Worm (Caenorhabditis elegans): ENCODE results near the gene sra-9.

Gene sra-9

DNA sequence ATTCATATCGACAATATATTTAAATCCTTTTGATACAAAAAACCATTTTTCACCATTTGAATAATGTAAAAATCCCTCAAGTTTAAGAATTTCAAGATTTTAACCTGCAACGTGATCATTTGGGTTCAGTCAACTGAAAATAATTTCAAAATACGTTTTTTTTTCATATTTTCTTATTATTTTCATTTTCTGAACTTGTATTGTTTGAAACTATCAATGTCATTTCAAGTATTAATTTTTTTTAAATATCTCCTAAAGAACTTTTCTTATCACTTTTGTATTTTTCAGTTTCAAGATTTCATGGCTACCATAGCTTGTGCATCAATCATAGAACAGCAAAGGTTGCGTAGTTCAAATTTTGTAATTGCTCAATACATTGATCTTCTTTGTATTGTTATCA, at the start of gene sra-9:
sra-9 (plus strand) TSS at position 301 of the 400 bp plus-strand sequence.
- TF ChIP-seq K09A11.1 (tag; optimal IDR thresholded peaks at IDR 0.05; ENCODE audit: insufficient read depth) (no peak), T23F11.4 (GFP tag; optimal IDR thresholded peaks at IDR 0.05) (no peak), hlh-8 (tag; optimal IDR thresholded peaks at IDR 0.05) (no peak), fkh-10 (GFP tag; optimal IDR thresholded peaks at IDR 0.05) (no peak), lin-11 (tag; optimal IDR thresholded peaks at IDR 0.05) (no peak), nhr-232 (tag; optimal IDR thresholded peaks at IDR 0.05) (no peak), odd-2 (tag; optimal IDR thresholded peaks at IDR 0.05) (no peak), madf-2 (tag; optimal IDR thresholded peaks at IDR 0.05) (no peak), elt-4 (tag; optimal IDR thresholded peaks at IDR 0.05) (no peak), ceh-19 (GFP tag; optimal IDR thresholded peaks at IDR 0.05) (no peak), pqm-1 (tag; optimal IDR thresholded peaks at IDR 0.05) (no peak), lim-6 (tag; optimal IDR thresholded peaks at IDR 0.05) (no peak), unc-55 (GFP tag; optimal IDR thresholded peaks at IDR 0.05) (no peak), hlh-15 (tag; optimal IDR thresholded peaks at IDR 0.05) (no peak), K02D7.2 (tag; optimal IDR thresholded peaks at IDR 0.05) (no peak), sox-4 (tag; optimal IDR thresholded peaks at IDR 0.05) (no peak), ceh-14 (tag; optimal IDR thresholded peaks at IDR 0.05) (no peak), nhr-11 (tag; optimal IDR thresholded peaks at IDR 0.05) (no peak), fax-1 (tag; optimal IDR thresholded peaks at IDR 0.05) (no peak)

DNA sequence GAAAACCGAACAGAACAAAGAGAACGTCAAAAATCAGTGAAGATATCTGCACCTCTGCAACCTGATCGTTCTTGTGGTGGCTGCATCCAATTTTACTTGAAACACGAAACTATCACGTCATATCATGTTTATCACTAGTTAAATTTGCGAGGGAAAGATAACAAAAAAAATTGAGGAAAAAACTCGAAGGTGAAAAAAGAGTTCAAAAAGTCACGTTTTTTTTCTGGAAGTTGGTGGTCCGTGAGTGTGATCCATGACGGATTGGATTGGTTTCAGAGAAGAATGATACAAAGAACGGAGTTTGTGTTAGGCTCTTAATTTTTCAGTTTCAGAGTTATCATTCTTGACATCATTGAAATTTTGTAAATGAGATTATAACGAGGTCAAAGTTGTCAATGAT, 49.6 kb upstream of the sra-9 start:
- TF ChIP-seq Y22D7AL.16 (tag; optimal IDR thresholded peaks at IDR 0.05) (no peak), K09A11.1 (tag; optimal IDR thresholded peaks at IDR 0.05; ENCODE audit: insufficient read depth) (no peak), dve-1 (tag; optimal IDR thresholded peaks at IDR 0.05) (no peak), pat-9 (tag; optimal IDR thresholded peaks at IDR 0.05) (no peak), ref-2 (tag; optimal IDR thresholded peaks at IDR 0.05) (no peak), zip-5 (tag; optimal IDR thresholded peaks at IDR 0.05) (no peak), tbx-7 (tag; optimal IDR thresholded peaks at IDR 0.05) (no peak), ceh-9 (tag; optimal IDR thresholded peaks at IDR 0.05) (no peak), ceh-34 (tag; optimal IDR thresholded peaks at IDR 0.05) (no peak), ama-1 (optimal IDR thresholded peaks at IDR 0.05) (no peak), fkh-10 (GFP tag; optimal IDR thresholded peaks at IDR 0.05) (no peak), rnt-1 (tag; optimal IDR thresholded peaks at IDR 0.05) (no peak)

DNA sequence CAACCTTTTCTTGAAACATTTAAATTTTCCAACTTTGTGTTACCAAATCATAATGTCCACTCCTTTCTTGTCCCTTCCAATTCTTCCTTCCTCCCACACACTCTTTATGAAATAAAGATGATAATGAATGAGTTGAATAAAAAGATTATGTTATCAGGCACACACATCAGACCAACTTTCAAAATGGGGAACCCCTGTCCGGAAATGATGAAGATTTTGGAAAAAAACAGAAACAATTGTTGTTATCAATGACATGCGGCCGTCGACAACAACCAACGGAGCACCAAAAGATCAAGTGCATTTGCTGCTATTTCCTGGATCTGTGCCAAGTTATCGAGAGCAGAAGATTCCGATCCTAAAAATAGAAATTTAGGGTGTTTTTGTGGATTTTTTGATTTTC, 48.8 kb upstream of the sra-9 start:
- TF ChIP-seq unc-55 (GFP tag; optimal IDR thresholded peaks at IDR 0.05) (no peak), elt-2 (tag; optimal IDR thresholded peaks at IDR 0.05) (peak; percentile 28)

DNA sequence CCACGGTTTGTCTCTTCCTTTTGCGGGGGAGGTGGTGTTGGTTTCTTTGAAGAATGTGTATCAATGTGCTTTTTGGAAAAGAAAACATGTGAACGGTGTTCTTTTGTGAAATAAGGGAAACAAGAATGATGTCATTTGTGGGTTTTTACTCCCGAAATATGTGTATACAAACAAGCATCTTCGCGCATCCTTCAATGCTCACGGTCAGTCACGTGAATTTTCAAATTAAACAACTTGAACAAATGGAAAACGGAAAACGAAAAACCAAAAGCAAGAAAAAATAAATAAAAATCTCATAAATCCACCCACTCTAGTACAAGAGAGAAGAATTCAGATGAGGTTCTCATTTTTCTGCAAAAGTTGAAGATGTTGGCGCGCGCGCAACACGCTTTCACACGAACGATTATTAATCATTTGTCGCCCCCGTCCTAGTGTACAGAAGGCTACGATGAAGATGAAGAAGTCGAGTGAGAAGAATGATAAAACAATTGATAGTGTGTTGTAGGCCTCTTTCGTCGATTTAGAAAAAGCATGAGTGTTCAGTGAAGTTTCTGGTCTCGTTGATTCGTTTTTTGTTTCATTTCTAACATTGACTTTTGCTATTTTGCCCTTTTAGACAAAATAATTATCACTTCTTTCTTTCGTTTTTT, 46.9 kb upstream of the sra-9 start:
- no peak for TF ChIP-seq K02D7.2 (tag; optimal IDR thresholded peaks at IDR 0.05)
- no peak for TF ChIP-seq elt-4 (tag; optimal IDR thresholded peaks at IDR 0.05)
- TF ChIP-seq ttx-3 (tag; optimal IDR thresholded peaks at IDR 0.05), result no peak
- TF ChIP-seq pag-3 (tag; optimal IDR thresholded peaks at IDR 0.05; ENCODE audit: borderline replicate concordance), result no peak
- no peak for TF ChIP-seq ceh-2 (tag; optimal IDR thresholded peaks at IDR 0.05)
- no peak for TF ChIP-seq dmd-4 (tag; optimal IDR thresholded peaks at IDR 0.05; ENCODE audit: borderline replicate concordance)
- TF ChIP-seq dve-1 (tag; optimal IDR thresholded peaks at IDR 0.05), result no peak
- TF ChIP-seq ama-1 (optimal IDR thresholded peaks at IDR 0.05), result no peak

- no peak for TF ChIP-seq Y22D7AL.16 (tag; optimal IDR thresholded peaks at IDR 0.05)
- TF ChIP-seq fax-1 (tag; optimal IDR thresholded peaks at IDR 0.05), result no peak
- TF ChIP-seq elt-2 (tag; optimal IDR thresholded peaks at IDR 0.05), result no peak
- no peak for TF ChIP-seq ceh-14 (tag; optimal IDR thresholded peaks at IDR 0.05)
- TF ChIP-seq ceh-6 (GFP tag; optimal IDR thresholded peaks at IDR 0.05), result no peak
- peak; percentile 23 for TF ChIP-seq ceh-31 (tag; optimal IDR thresholded peaks at IDR 0.05)
- no peak for TF ChIP-seq pag-3 (tag; optimal IDR thresholded peaks at IDR 0.05; ENCODE audit: borderline replicate concordance)
- TF ChIP-seq dve-1 (tag; optimal IDR thresholded peaks at IDR 0.05), result no peak
- no peak for TF ChIP-seq ets-4 (tag; optimal IDR thresholded peaks at IDR 0.05)
Measured at ce11 chrII:9487337-9487950, 44.7 kb upstream of the sra-9 start, which contains the start of gene T19H5.4. T19H5.4 (minus strand) TSS chrII:9487387.

Data from whole organism, late embryonic.